Worm (Caenorhabditis elegans): ENCODE measurements around the gene F32D8.5.

The F32D8.5 gene

DNA sequence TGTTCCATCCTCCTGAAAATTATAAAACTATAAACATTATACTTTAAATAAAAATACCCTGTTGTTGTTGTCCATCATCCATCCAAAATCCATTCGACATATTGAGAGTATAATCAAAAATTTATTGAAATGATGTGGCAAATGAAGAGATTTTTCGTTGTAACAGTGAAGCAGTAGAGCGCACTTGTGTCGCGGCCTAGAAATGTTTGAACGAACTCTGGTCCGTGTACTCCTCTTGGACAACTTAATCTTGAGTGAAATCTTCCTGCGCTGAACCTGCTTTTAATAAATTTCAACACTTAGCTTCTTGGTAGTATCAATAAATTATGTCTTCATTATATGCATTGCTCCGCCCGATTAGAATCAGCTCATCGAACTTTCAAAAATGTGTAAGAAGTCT is at the start of gene F32D8.5, which contains the start of gene F32D8.14:
TSS of gene F32D8.5 (plus strand) at position 200 of the 400 bp plus-strand sequence.
TSS of gene F32D8.14 (minus strand) at position 188 of the 400 bp plus-strand sequence.
- TF ChIP-seq F13C5.2 (tag; optimal IDR thresholded peaks at IDR 0.05) (peak; percentile 19), tbx-37 (GFP tag; conservative IDR thresholded peaks at IDR 0.05) (peak; percentile 69), ets-7 (tag; optimal IDR thresholded peaks at IDR 0.05) (no peak), tbx-11 (GFP tag; IDR thresholded peaks at IDR 0.05) (no peak), aly-1 (tag; optimal IDR thresholded peaks at IDR 0.05) (no peak), ceh-13 (GFP tag; optimal IDR thresholded peaks at IDR 0.05) (no peak), hmg-4 (GFP tag; optimal IDR thresholded peaks at IDR 0.05) (no peak), flt-1 (GFP tag; IDR thresholded peaks at IDR 0.05) (no peak; the same call in 1 of the 2 replicates), B0310.2 (tag; optimal IDR thresholded peaks at IDR 0.05) (no peak), pes-1 (GFP tag; IDR thresholded peaks at IDR 0.05) (peak; percentile 28; the same call in 1 of the 2 replicates)

DNA sequence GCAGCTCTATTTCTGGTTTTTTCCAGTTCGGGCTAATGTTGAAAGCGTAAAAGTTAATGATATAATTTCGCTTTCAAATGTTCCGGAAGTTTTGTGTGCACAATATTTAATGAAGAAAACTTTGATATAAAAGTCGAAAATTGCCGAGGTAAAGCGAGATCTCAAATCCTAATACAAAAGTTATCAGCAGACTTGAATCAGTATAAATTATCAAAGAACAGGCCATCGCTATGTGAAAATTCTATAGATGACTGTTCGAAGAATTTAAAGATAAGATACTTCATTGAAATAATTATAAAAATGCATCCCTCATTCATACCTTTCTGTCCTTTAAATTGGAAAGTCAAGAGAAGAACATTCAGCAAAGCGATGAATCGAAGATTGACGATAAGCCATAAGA is 47.7 kb upstream of the F32D8.5 start, which contains the start of gene C29A12.6:
TSS of gene C29A12.6 (plus strand) at position 301 of the 400 bp plus-strand sequence.
- TF ChIP-seq tbx-11 (GFP tag; IDR thresholded peaks at IDR 0.05) (no peak), ceh-36 (tag; optimal IDR thresholded peaks at IDR 0.05) (no peak), F13C5.2 (tag; optimal IDR thresholded peaks at IDR 0.05) (no peak), ama-1 (optimal IDR thresholded peaks at IDR 0.05) (no peak), hnd-1 (tag; optimal IDR thresholded peaks at IDR 0.05) (no peak), B0310.2 (tag; optimal IDR thresholded peaks at IDR 0.05) (no peak), hmbx-1 (tag; optimal IDR thresholded peaks at IDR 0.05) (no peak), pes-1 (GFP tag; IDR thresholded peaks at IDR 0.05) (no peak), sea-1 (GFP tag; conservative IDR thresholded peaks at IDR 0.05) (no peak), aly-1 (tag; optimal IDR thresholded peaks at IDR 0.05) (no peak), flt-1 (GFP tag; IDR thresholded peaks at IDR 0.05) (no peak), tra-4 (tag; optimal IDR thresholded peaks at IDR 0.05) (no peak), hmg-4 (GFP tag; optimal IDR thresholded peaks at IDR 0.05) (no peak), scrt-1 (GFP tag; IDR thresholded peaks at IDR 0.05) (no peak), ets-7 (tag; optimal IDR thresholded peaks at IDR 0.05) (no peak), tbx-37 (GFP tag; conservative IDR thresholded peaks at IDR 0.05) (no peak)

DNA sequence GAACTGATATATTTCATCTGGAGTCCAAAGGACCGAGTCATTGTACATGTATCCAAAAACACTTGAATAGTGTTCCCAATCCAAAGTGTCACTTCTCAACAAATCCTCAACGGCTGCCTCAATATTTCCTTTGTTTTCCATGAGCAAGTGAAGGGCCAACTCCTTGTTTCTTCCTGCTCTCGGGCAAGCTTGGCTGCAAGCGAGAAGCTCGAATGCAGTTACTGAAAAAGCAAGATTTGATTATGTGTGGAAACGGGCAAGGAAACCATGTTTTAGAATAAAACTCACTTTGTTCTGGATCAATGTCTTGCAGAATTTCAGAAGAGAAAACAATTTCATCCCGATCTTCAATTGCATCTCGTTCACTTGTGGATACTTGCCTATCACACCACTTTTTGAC is 40.4 kb upstream of the F32D8.5 start:
- TF ChIP-seq scrt-1 (GFP tag; IDR thresholded peaks at IDR 0.05) = no peak
- TF ChIP-seq hnd-1 (tag; optimal IDR thresholded peaks at IDR 0.05) = no peak
- TF ChIP-seq ceh-36 (tag; optimal IDR thresholded peaks at IDR 0.05) = no peak
- no peak for TF ChIP-seq ama-1 (optimal IDR thresholded peaks at IDR 0.05)
- TF ChIP-seq ets-7 (tag; optimal IDR thresholded peaks at IDR 0.05) = no peak
- no peak for TF ChIP-seq hmg-4 (GFP tag; optimal IDR thresholded peaks at IDR 0.05)
- TF ChIP-seq aly-1 (tag; optimal IDR thresholded peaks at IDR 0.05) = no peak
- no peak for TF ChIP-seq flt-1 (GFP tag; IDR thresholded peaks at IDR 0.05)

DNA sequence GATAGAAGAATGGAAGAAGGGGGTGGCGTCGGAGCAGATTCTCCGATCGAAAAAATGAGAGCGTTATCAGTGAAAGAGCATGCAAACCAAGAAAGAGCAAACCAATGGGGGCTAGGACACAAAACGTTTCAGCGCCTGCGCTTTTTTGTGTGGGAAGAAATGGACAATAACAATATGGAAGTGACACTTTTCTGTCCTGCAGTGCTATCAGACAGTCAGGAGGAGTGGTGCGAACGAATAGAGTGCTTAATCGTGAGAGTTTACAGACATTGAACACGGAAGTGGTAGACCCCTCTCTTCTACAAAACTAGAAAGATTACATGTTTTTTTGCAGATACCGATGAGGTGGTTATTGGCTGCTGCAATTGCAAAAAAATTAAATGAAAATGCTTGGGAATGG is 39.2 kb upstream of the F32D8.5 start:
- TF ChIP-seq tbx-37 (GFP tag; conservative IDR thresholded peaks at IDR 0.05) (no peak), hmg-4 (GFP tag; optimal IDR thresholded peaks at IDR 0.05) (no peak), ama-1 (optimal IDR thresholded peaks at IDR 0.05) (no peak), hnd-1 (tag; optimal IDR thresholded peaks at IDR 0.05) (no peak), B0310.2 (tag; optimal IDR thresholded peaks at IDR 0.05) (no peak), scrt-1 (GFP tag; IDR thresholded peaks at IDR 0.05) (no peak), F13C5.2 (tag; optimal IDR thresholded peaks at IDR 0.05) (no peak), tbx-11 (GFP tag; IDR thresholded peaks at IDR 0.05) (no peak), ets-7 (tag; optimal IDR thresholded peaks at IDR 0.05) (no peak), tra-4 (tag; optimal IDR thresholded peaks at IDR 0.05) (no peak), flt-1 (GFP tag; IDR thresholded peaks at IDR 0.05) (no peak), pes-1 (GFP tag; IDR thresholded peaks at IDR 0.05) (no peak), sea-1 (GFP tag; conservative IDR thresholded peaks at IDR 0.05) (no peak), ceh-36 (tag; optimal IDR thresholded peaks at IDR 0.05) (no peak), aly-1 (tag; optimal IDR thresholded peaks at IDR 0.05) (no peak), ceh-13 (GFP tag; optimal IDR thresholded peaks at IDR 0.05) (no peak), hmbx-1 (tag; optimal IDR thresholded peaks at IDR 0.05) (no peak)

DNA sequence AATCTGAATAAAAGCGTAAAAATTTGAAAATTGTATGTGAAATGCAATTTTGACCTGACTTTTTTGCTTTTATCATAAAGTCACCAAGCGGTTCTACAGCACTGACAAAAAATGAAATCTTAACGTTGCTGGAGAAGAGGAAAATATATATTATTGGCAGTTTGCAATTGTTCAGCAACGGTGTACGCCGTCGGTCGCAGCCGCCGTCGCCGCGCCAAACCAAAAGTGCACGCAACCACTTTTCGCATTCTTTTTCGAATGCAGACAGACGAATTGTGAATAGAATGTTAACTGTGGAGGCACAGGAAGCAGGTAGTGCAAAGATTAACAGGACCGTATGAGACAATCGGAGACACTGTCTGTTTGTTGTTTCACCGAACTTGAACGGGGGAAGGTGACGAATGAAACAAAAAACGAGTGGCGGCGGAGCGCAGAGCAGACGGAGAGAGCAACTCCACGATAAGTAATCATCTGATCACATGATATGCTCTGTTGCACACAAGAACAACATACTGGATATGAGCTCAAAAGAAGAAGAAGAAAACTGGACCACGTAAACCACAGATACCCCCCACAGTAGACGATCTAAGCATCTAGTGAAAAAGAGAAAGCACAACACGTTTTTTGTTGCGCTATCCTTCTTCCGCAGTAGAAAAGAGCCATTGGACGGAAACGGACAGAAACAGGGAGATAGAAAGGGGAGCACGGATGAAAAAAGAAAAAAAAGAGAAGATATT is 37.5 kb upstream of the F32D8.5 start:
- TF ChIP-seq B0310.2 (tag; optimal IDR thresholded peaks at IDR 0.05) (no peak), ets-7 (tag; optimal IDR thresholded peaks at IDR 0.05) (no peak), ceh-36 (tag; optimal IDR thresholded peaks at IDR 0.05) (no peak), hnd-1 (tag; optimal IDR thresholded peaks at IDR 0.05) (no peak), flt-1 (GFP tag; IDR thresholded peaks at IDR 0.05) (no peak), ceh-13 (GFP tag; optimal IDR thresholded peaks at IDR 0.05) (no peak), hmg-4 (GFP tag; optimal IDR thresholded peaks at IDR 0.05) (no peak), tbx-11 (GFP tag; IDR thresholded peaks at IDR 0.05) (no peak), tra-4 (tag; optimal IDR thresholded peaks at IDR 0.05) (no peak), F13C5.2 (tag; optimal IDR thresholded peaks at IDR 0.05) (no peak), sea-1 (GFP tag; conservative IDR thresholded peaks at IDR 0.05) (no peak), ama-1 (optimal IDR thresholded peaks at IDR 0.05) (no peak)

DNA sequence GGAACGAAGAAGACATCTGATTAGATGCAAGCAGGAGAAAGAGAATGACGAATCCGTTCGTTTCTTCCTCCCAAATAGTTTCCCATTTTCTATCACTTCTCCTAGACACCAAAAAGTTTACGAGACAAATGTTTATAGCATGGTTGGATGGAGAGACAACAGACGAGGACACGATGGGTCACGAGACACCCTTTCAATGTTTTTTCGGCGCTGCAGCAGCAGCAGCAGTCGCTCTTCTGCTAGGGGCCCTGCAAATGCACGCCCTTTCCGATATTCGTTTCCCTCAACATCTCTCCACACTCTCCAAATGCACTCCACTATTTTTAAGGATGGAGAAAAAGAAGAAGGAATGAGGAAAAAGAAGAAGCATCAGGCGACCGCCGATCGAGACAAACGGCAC is 36.3 kb upstream of the F32D8.5 start:
- TF ChIP-seq hmg-4 (GFP tag; optimal IDR thresholded peaks at IDR 0.05) (peak; percentile 37), flt-1 (GFP tag; IDR thresholded peaks at IDR 0.05) (no peak), ceh-13 (GFP tag; optimal IDR thresholded peaks at IDR 0.05) (no peak), B0310.2 (tag; optimal IDR thresholded peaks at IDR 0.05) (no peak)

DNA sequence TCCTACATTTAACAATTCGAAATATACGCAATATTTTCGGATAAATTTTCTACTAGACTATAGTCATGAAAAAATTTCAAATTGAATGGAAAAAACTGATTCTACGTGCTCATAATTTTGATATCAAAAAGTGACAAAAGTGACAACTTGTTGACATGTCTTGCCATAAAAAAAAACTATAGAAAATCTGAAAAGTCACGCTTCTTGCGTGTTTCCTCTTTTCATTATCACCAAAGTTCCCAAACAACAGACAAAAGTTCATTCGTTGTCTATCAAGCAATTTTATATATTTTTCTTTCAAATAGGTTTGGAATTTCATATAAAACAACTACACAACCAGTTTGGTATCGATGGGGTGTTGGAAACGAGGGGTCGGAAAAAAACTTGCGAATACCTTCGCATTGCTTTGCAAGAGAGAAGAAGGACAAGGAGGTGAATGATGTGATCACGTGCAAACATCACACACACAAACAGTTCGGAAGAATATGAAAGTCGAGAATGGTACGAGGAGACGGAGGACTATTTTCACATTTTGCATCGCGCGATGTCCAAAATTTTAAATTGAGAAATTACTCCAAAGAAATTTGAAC is 35.5 kb upstream of the F32D8.5 start:
- TF ChIP-seq F13C5.2 (tag; optimal IDR thresholded peaks at IDR 0.05) (no peak), tra-4 (tag; optimal IDR thresholded peaks at IDR 0.05) (no peak), ama-1 (optimal IDR thresholded peaks at IDR 0.05) (no peak), ceh-13 (GFP tag; optimal IDR thresholded peaks at IDR 0.05) (no peak), hmbx-1 (tag; optimal IDR thresholded peaks at IDR 0.05) (no peak), sea-1 (GFP tag; conservative IDR thresholded peaks at IDR 0.05) (no peak), hnd-1 (tag; optimal IDR thresholded peaks at IDR 0.05) (no peak), hmg-4 (GFP tag; optimal IDR thresholded peaks at IDR 0.05) (no peak), aly-1 (tag; optimal IDR thresholded peaks at IDR 0.05) (no peak)
